Fruit fly (Drosophila melanogaster): ENCODE measurements around the gene SCaMC.

- TF ChIP-seq Hr83 (GFP tag; optimal IDR thresholded peaks at IDR 0.05; ENCODE audit: poor library complexity, severe bottlenecking) (peak; percentile 50), HLH106 (tag; optimal IDR thresholded peaks at IDR 0.05) (no peak), usp (GFP tag; optimal IDR thresholded peaks at IDR 0.05) (no peak)
These were observed 23.3 kb downstream of the SCaMC start, which contains the start of gene Ncc69 for dm6 chr3L:12391240-12391843.
